Worm (Caenorhabditis elegans) whole organism, L1 larva: Measurements from ENCODE around the gene K10D11.7.

Experiments
- C34B4.2 ChIP-seq: sonication (generic microtip); optimal IDR thresholded peaks from 2 replicates; lab custom pipeline; 2017; ENCODE audit warnings: mild to moderate bottlenecking, missing genetic modification characterization, missing compliant biosample characterization
- alr-1 ChIP-seq: fragments of 200-800 bp; sonication (Bioruptor generic); optimal IDR thresholded peaks from 2 replicates; lab custom pipeline; 2018; ENCODE audit warnings: borderline replicate concordance, mild to moderate bottlenecking, missing genetic modification characterization, missing compliant biosample characterization
- ceh-90 ChIP-seq: sonication (generic microtip); optimal IDR thresholded peaks from 2 replicates; lab custom pipeline; 2016; ENCODE audit warnings: missing genetic modification characterization, missing compliant biosample characterization
- dsc-1 ChIP-seq: sonication (generic microtip); optimal IDR thresholded peaks from 2 replicates; lab custom pipeline; 2016; ENCODE audit warnings: mild to moderate bottlenecking, missing genetic modification characterization, missing compliant biosample characterization
- efl-1 ChIP-seq, 4 experiments: fragments of 150-350 bp; optimal IDR thresholded peaks in 3 of 4; peaks in 1 of 4; 1 replicate in 1 of 4; 2 replicates in 3 of 4; lab custom pipeline; 2014; ENCODE audit warnings: missing biosample characterization in 2 of 4, missing genetic modification characterization in 2 of 4, missing genetic modification reagents in 2 of 4
- egl-13 ChIP-seq: sonication (generic microtip); optimal IDR thresholded peaks from 2 replicates; lab custom pipeline; 2016; ENCODE audit warnings: missing genotype, missing genetic modification reagents, missing genetic modification characterization, missing compliant biosample characterization
- elt-2 ChIP-seq: sonication (generic microtip); optimal IDR thresholded peaks from 2 replicates; lab custom pipeline; 2016; ENCODE audit warnings: missing genetic modification characterization, mild to moderate bottlenecking, inconsistent platforms, missing compliant biosample characterization, missing genetic modification reagents
- elt-3 ChIP-seq, 6 experiments: fragments of 150-350 bp in 1 of 6; sonication (generic microtip); optimal IDR thresholded peaks; 2 replicates each; lab custom pipeline; 2017 to 2018; ENCODE audit warnings: missing biosample characterization in 6 of 6, missing genetic modification characterization in 6 of 6, inconsistent platforms in 1 of 6
- ets-5 ChIP-seq: fragments of 200-800 bp; sonication (Bioruptor generic); IDR thresholded peaks from 2 replicates; pipeline ENCODE4 v1.3.6; 2022; ENCODE audit warnings: missing genetic modification characterization, missing compliant biosample characterization
- fkh-10 ChIP-seq: sonication (generic microtip); optimal IDR thresholded peaks from 2 replicates; lab custom pipeline; 2017; ENCODE audit warnings: missing biosample characterization, missing genetic modification reagents, missing genetic modification characterization
- fkh-4 ChIP-seq: sonication (generic microtip); optimal IDR thresholded peaks from 2 replicates; lab custom pipeline; 2016; ENCODE audit warnings: missing compliant biosample characterization, missing genetic modification characterization, borderline replicate concordance
- fkh-8 ChIP-seq: sonication (generic microtip); optimal IDR thresholded peaks from 2 replicates; lab custom pipeline; 2016; ENCODE audit warnings: mild to moderate bottlenecking, missing genetic modification characterization, missing compliant biosample characterization
- fos-1 ChIP-seq: fragments of 150-350 bp; optimal IDR thresholded peaks from 2 replicates; lab custom pipeline; 2014; ENCODE audit warnings: missing biosample characterization, missing genetic modification characterization
- grh-1 ChIP-seq: fragments of 200-800 bp; sonication (Bioruptor generic); IDR thresholded peaks from 2 replicates; pipeline ENCODE4 v1.3.6; 2022; ENCODE audit warnings: missing genetic modification reagents, missing genetic modification characterization, missing compliant biosample characterization
- hlh-17 ChIP-seq: fragments of 200-800 bp; sonication (Bioruptor generic); optimal IDR thresholded peaks from 2 replicates; lab custom pipeline; 2018; ENCODE audit warnings: missing genetic modification characterization, mild to moderate bottlenecking, missing compliant biosample characterization, moderate library complexity, borderline replicate concordance
- jun-1 ChIP-seq: fragments of 150-350 bp; optimal IDR thresholded peaks from 2 replicates; lab custom pipeline; 2014; ENCODE audit warnings: missing biosample characterization, missing genetic modification reagents, missing genetic modification characterization
- lin-14 ChIP-seq: fragments of 200-800 bp; sonication (Bioruptor generic); optimal IDR thresholded peaks from 2 replicates; lab custom pipeline; 2018; ENCODE audit warnings: mild to moderate bottlenecking, missing genetic modification characterization, moderate library complexity, missing compliant biosample characterization
- lin-39 ChIP-seq: fragments of 150-350 bp; optimal IDR thresholded peaks from 2 replicates; lab custom pipeline; 2014; ENCODE audit warnings: missing biosample characterization, missing genetic modification reagents, missing genetic modification characterization
- lir-3 ChIP-seq: sonication (generic microtip); optimal IDR thresholded peaks from 2 replicates; lab custom pipeline; 2016; ENCODE audit warnings: mild to moderate bottlenecking, missing genetic modification characterization, moderate library complexity, missing compliant biosample characterization; ENCODE audit not compliant: poor library complexity
- lsy-2 ChIP-seq, 2 experiments: fragments of 150-350 bp; optimal IDR thresholded peaks; 2 replicates each; lab custom pipeline; 2014; ENCODE audit warnings: missing biosample characterization in 2 of 2, missing genetic modification characterization in 2 of 2
- nhr-12 ChIP-seq: sonication (generic microtip); optimal IDR thresholded peaks from 2 replicates; lab custom pipeline; 2017; ENCODE audit warnings: missing biosample characterization, missing genetic modification characterization
- nhr-19 ChIP-seq: fragments of 200-800 bp; sonication (Bioruptor generic); conservative IDR thresholded peaks from 2 replicates; pipeline ENCODE4 v1.3.6; 2022; ENCODE audit warnings: missing genetic modification characterization, missing compliant biosample characterization
- nhr-237 ChIP-seq: fragments of 150-350 bp; optimal IDR thresholded peaks from 2 replicates; lab custom pipeline; 2014; ENCODE audit warnings: missing biosample characterization, missing genetic modification characterization
- nhr-47 ChIP-seq: sonication (generic microtip); optimal IDR thresholded peaks from 2 replicates; lab custom pipeline; 2016; ENCODE audit warnings: mild to moderate bottlenecking, missing genetic modification characterization, moderate library complexity, missing compliant biosample characterization
- nhr-76 ChIP-seq: sonication (generic microtip); optimal IDR thresholded peaks from 2 replicates; lab custom pipeline; 2017; ENCODE audit warnings: missing biosample characterization, missing genetic modification characterization
- nhr-84 ChIP-seq: sonication (generic microtip); optimal IDR thresholded peaks from 2 replicates; lab custom pipeline; 2017; ENCODE audit warnings: missing biosample characterization, missing genetic modification characterization
- nhr-85 ChIP-seq: sonication (generic microtip); peaks from one replicate; lab custom pipeline; 2016; ENCODE audit warnings: missing genetic modification characterization, inconsistent platforms, missing compliant biosample characterization
- pag-3 ChIP-seq: sonication (generic microtip); optimal IDR thresholded peaks from 2 replicates; lab custom pipeline; 2017; ENCODE audit warnings: missing genetic modification characterization, mild to moderate bottlenecking, missing compliant biosample characterization, antibody characterized with exemption, borderline replicate concordance; ENCODE audit not compliant: insufficient read depth
- rnt-1 ChIP-seq: sonication (generic microtip); optimal IDR thresholded peaks from 2 replicates; lab custom pipeline; 2016; ENCODE audit warnings: mild to moderate bottlenecking, missing genetic modification characterization, moderate library complexity, missing compliant biosample characterization
- skn-1 ChIP-seq: fragments of 150-350 bp; optimal IDR thresholded peaks from 2 replicates; lab custom pipeline; 2014; ENCODE audit warnings: missing biosample characterization, missing genetic modification characterization
- snpc-4 ChIP-seq: fragments of 150-350 bp; optimal IDR thresholded peaks from 2 replicates; lab custom pipeline; 2014; ENCODE audit warnings: missing biosample characterization, missing genetic modification characterization
- sup-37 ChIP-seq: fragments of 200-800 bp; sonication (Bioruptor generic); optimal IDR thresholded peaks from 2 replicates; lab custom pipeline; 2018; ENCODE audit warnings: mild to moderate bottlenecking, missing genetic modification characterization, missing compliant biosample characterization
- swsn-7 ChIP-seq: sonication (generic microtip); optimal IDR thresholded peaks from 2 replicates; lab custom pipeline; 2016; ENCODE audit warnings: missing genetic modification characterization, missing compliant biosample characterization
- unc-30 ChIP-seq: sonication (generic microtip); optimal IDR thresholded peaks from 2 replicates; lab custom pipeline; 2017; ENCODE audit warnings: missing biosample characterization, missing genetic modification characterization
- unc-98 ChIP-seq: fragments of 200-800 bp; sonication (Bioruptor generic); IDR thresholded peaks from 2 replicates; pipeline ENCODE4 v1.3.6; 2022; ENCODE audit warnings: missing genetic modification characterization, missing compliant biosample characterization
- vab-15 ChIP-seq: sonication (generic microtip); optimal IDR thresholded peaks from 2 replicates; lab custom pipeline; 2017; ENCODE audit warnings: missing genotype, mild to moderate bottlenecking, missing genetic modification characterization, missing compliant biosample characterization
- xbp-1 ChIP-seq: sonication (generic microtip); optimal IDR thresholded peaks from 2 replicates; lab custom pipeline; 2016; ENCODE audit warnings: missing genetic modification characterization, missing compliant biosample characterization
- zip-4 ChIP-seq: fragments of 200-800 bp; sonication (Bioruptor generic); optimal IDR thresholded peaks from 2 replicates; lab custom pipeline; 2018; ENCODE audit warnings: mild to moderate bottlenecking, missing genetic modification characterization, moderate library complexity, missing compliant biosample characterization

Gene K10D11.7

ce11 chrIV:13013231-13013630 lies 17.4 kb upstream of the K10D11.7 start (continued):
- TF ChIP-seq nhr-84 (no peak), unc-30 (no peak), nhr-12 (tag; lab: Kevin White, UChicago) (no peak), xbp-1 (tag; lab: Kevin White, UChicago) (no peak), swsn-7 (tag; lab: Kevin White, UChicago) (no peak), nhr-237 (no peak), elt-3 (tag; optimal IDR thresholded peaks at IDR 0.05; lab: Kevin White, UChicago) (peak in 1 of 6 experiments; percentile 65), lir-3 (tag; lab: Kevin White, UChicago) (no peak), nhr-47 (tag; lab: Kevin White, UChicago) (no peak), ets-5 (GFP tag; lab: Robert Waterston, UW) (no peak), sup-37 (no peak), skn-1 (tag; lab: Kevin White, UChicago) (no peak), snpc-4 (tag; lab: Kevin White, UChicago) (no peak), lin-39 (tag; lab: Kevin White, UChicago) (no peak), C34B4.2 (tag; lab: Kevin White, UChicago) (no peak), alr-1 (tag; lab: Kevin White, UChicago) (no peak), fkh-8 (tag; lab: Kevin White, UChicago) (no peak), ceh-90 (no peak), dsc-1 (tag; lab: Kevin White, UChicago) (no peak), zip-4 (GFP tag; lab: Kevin White, UChicago) (no peak), lin-14 (GFP tag; lab: Kevin White, UChicago) (peak; percentile 67), efl-1 (optimal IDR thresholded peaks at IDR 0.05; lab: Kevin White, UChicago) (no peak), efl-1 (GFP tag; optimal IDR thresholded peaks at IDR 0.05 in 1 of 2; lab: Kevin White, UChicago) (peak in 1 of 2 experiments; percentile 35), rnt-1 (peak; percentile 17), nhr-85 (tag; lab: Kevin White, UChicago) (peak; percentile 75), grh-1 (GFP tag; lab: Robert Waterston, UW) (no peak), lsy-2 (tag; optimal IDR thresholded peaks at IDR 0.05; lab: Kevin White, UChicago) (peak in 1 of 2 experiments; percentile 10), unc-98 (GFP tag; lab: Robert Waterston, UW) (no peak), pag-3 (tag; lab: Kevin White, UChicago) (no peak), hlh-17 (GFP tag; lab: Kevin White, UChicago) (no peak), fos-1 (tag; lab: Kevin White, UChicago) (no peak), vab-15 (tag; lab: Kevin White, UChicago) (no peak), nhr-19 (GFP tag; lab: Robert Waterston, UW) (no peak), nhr-76 (tag; lab: Kevin White, UChicago) (no peak), egl-13 (tag; lab: Kevin White, UChicago) (no peak), fkh-10 (GFP tag; lab: Kevin White, UChicago) (no peak)

ce11 chrIV:13009507-13009906 lies 13.7 kb upstream of the K10D11.7 start:
- no peak for TF ChIP-seq lin-14 (GFP tag; lab: Kevin White, UChicago)
- peak; percentile 65 for TF ChIP-seq fkh-4 (tag; lab: Kevin White, UChicago)
- TF ChIP-seq nhr-85 (tag; lab: Kevin White, UChicago): peak; percentile 22
- TF ChIP-seq dsc-1 (tag; lab: Kevin White, UChicago): peak; percentile 81

DNA sequence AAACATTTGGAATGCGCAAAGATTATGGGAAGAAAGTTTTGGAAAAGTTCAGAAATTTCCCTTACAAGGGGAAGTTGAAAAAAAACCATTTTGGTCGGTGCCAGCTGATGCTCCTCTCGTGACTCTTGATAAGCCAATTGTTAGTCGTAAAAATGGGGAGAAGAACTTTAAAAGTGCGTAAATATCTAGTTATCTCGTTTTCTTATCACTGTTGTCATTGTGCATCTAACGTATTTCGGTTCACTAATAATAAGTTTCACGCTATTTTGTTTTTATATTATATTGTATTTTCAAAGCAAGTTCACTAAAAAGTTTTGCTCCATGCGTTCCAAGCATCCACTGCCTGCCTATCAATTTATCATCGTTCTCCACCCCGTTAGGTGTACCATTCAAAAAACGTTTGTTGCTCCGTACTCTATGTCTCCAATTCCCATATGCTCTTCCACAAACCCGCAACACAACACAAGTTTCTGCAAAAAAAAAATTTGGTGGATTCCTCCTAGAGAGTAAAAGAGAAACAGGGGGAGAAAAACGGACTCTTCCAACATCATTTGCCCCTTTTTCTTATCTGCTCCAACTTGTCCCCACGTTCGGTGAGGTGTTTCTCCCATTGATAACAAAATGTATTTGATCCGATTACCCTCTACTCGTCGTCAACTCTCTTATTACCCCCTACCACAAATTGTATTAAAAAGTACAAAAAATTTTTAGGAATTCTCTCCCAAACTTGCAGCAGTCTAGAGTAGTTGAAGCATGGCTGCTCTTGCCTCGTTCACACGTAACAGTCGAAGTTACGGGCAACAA lies 12.8 kb upstream of the K10D11.7 start, which contains the start of gene mbk-2:
Gene mbk-2 (plus strand): TSS at position 754 of the 804 bp plus-strand sequence.
- TF ChIP-seq lin-14 (GFP tag; lab: Kevin White, UChicago): peak; percentile 13
- TF ChIP-seq jun-1 (tag; lab: Kevin White, UChicago): no peak
- peak; percentile 89 for TF ChIP-seq elt-2 (tag; lab: Kevin White, UChicago)
- no peak for TF ChIP-seq efl-1 (optimal IDR thresholded peaks at IDR 0.05; lab: Kevin White, UChicago)
- peak in 1 of 2 experiments; percentile 86 for TF ChIP-seq efl-1 (GFP tag; optimal IDR thresholded peaks at IDR 0.05 in 1 of 2; lab: Kevin White, UChicago)
